Fruit fly (Drosophila melanogaster) whole organism, wandering third instar larva: Measurements from ENCODE around the gene Plc21C.

Experiments
- CG32264 ChIP-seq: fragments of 200-800 bp; sonication (Bioruptor generic); optimal IDR thresholded peaks from 2 replicates; lab custom pipeline; 2016; ENCODE audit warnings: missing biosample characterization, missing genetic modification characterization
- CrebA ChIP-seq: fragments of 200-800 bp; sonication (Bioruptor generic); optimal IDR thresholded peaks from 2 replicates; lab custom pipeline; 2016; ENCODE audit warnings: missing biosample characterization, mild to moderate bottlenecking, missing genetic modification characterization, borderline replicate concordance
- Dif ChIP-seq: fragments of 200-275, 200-300 bp; sonication (Bioruptor generic); optimal IDR thresholded peaks from 2 replicates; lab custom pipeline; 2018; ENCODE audit warnings: missing biosample characterization, missing genetic modification characterization; ENCODE audit not compliant: partially characterized antibody
- GATAd ChIP-seq: sonication (Bioruptor generic); optimal IDR thresholded peaks from 2 replicates; lab custom pipeline; 2016; ENCODE audit warnings: missing biosample characterization, missing genetic modification characterization
- HLH106 ChIP-seq: fragments of 200-800 bp; optimal IDR thresholded peaks from 3 replicates; lab custom pipeline; 2019; ENCODE audit warnings: missing biosample characterization, mild to moderate bottlenecking, missing genetic modification characterization, moderate library complexity
- Hnf4 ChIP-seq: fragments of 200-800 bp; sonication (Bioruptor generic); optimal IDR thresholded peaks from 2 replicates; lab custom pipeline; 2016; ENCODE audit warnings: missing biosample characterization, mild to moderate bottlenecking, missing genetic modification characterization
- Hr78 ChIP-seq: fragments of >200 bp; optimal IDR thresholded peaks from 2 replicates; lab custom pipeline; 2017; ENCODE audit warnings: missing biosample characterization, missing genetic modification characterization
- Hr83 ChIP-seq: fragments of 200-300 bp; sonication (Bioruptor generic); optimal IDR thresholded peaks from 2 replicates; lab custom pipeline; 2016; ENCODE audit warnings: missing biosample characterization, mild to moderate bottlenecking, missing genetic modification characterization, moderate library complexity; ENCODE audit not compliant: poor library complexity, severe bottlenecking
- Jra ChIP-seq: sonication (Bioruptor generic); optimal IDR thresholded peaks from 2 replicates; lab custom pipeline; 2016; ENCODE audit warnings: missing biosample characterization, missing genetic modification characterization
- OdsH ChIP-seq: fragments of 200-800 bp; sonication (Bioruptor generic); optimal IDR thresholded peaks from 2 replicates; lab custom pipeline; 2016; ENCODE audit warnings: missing biosample characterization, mild to moderate bottlenecking, missing genetic modification characterization
- Sp1 ChIP-seq: fragments of 200-800 bp; sonication (Bioruptor generic); optimal IDR thresholded peaks from 3 replicates; lab custom pipeline; 2019; ENCODE audit warnings: missing biosample characterization, mild to moderate bottlenecking, missing genetic modification characterization, moderate library complexity
- Vsx2 ChIP-seq: fragments of 200-300, 225-300 bp; sonication (Bioruptor generic); optimal IDR thresholded peaks from 2 replicates; lab custom pipeline; 2018; ENCODE audit warnings: missing biosample characterization, missing genetic modification characterization; ENCODE audit not compliant: partially characterized antibody
- br ChIP-seq: fragments of 200-800 bp; sonication (Bioruptor generic); optimal IDR thresholded peaks from 2 replicates; lab custom pipeline; 2016; ENCODE audit warnings: missing biosample characterization, missing genetic modification characterization
- dl ChIP-seq, 2 experiments: fragments of 175-275, 200-275 bp in 1 of 2; fragments of 200-275 bp in 1 of 2; sonication (Bioruptor generic); optimal IDR thresholded peaks; lab custom pipeline; 2018; ENCODE audit warnings: mild to moderate bottlenecking in 2 of 2, missing biosample characterization in 2 of 2, missing genetic modification characterization in 2 of 2, moderate library complexity in 2 of 2; ENCODE audit not compliant: partially characterized antibody in 2 of 2, insufficient read depth in 1 of 2
- dmrt93B ChIP-seq: fragments of 200-800 bp; sonication (Bioruptor generic); optimal IDR thresholded peaks from 2 replicates; lab custom pipeline; 2018; ENCODE audit warnings: missing biosample characterization, mild to moderate bottlenecking, missing genetic modification characterization
- dsf ChIP-seq: sonication (Bioruptor generic); optimal IDR thresholded peaks from 2 replicates; lab custom pipeline; 2016; ENCODE audit warnings: missing biosample characterization, missing genetic modification characterization, borderline replicate concordance
- ey ChIP-seq: fragments of 200-800 bp; sonication (Bioruptor generic); optimal IDR thresholded peaks from 2 replicates; lab custom pipeline; 2016; ENCODE audit warnings: missing biosample characterization, missing genetic modification characterization
- fru ChIP-seq: fragments of 200-800 bp; sonication (Bioruptor generic); optimal IDR thresholded peaks from 3 replicates; lab custom pipeline; 2016; ENCODE audit warnings: missing biosample characterization, mild to moderate bottlenecking, missing genetic modification characterization
- h ChIP-seq: fragments of 200-800 bp; sonication (Bioruptor generic); optimal IDR thresholded peaks from 3 replicates; lab custom pipeline; 2016; ENCODE audit warnings: missing biosample characterization, mild to moderate bottlenecking, missing genetic modification characterization
- jim ChIP-seq: fragments of 175-275, 200-325 bp; sonication (Bioruptor generic); optimal IDR thresholded peaks from 2 replicates; lab custom pipeline; 2016; ENCODE audit warnings: missing biosample characterization, mild to moderate bottlenecking, missing genetic modification characterization
- lola ChIP-seq: fragments of >200 bp; optimal IDR thresholded peaks from 2 replicates; lab custom pipeline; 2017; ENCODE audit warnings: missing biosample characterization, missing genetic modification characterization
- pan ChIP-seq: fragments of >200 bp; optimal IDR thresholded peaks from 2 replicates; lab custom pipeline; 2017
- psq ChIP-seq: fragments of 200-800 bp; sonication (Bioruptor generic); optimal IDR thresholded peaks from 3 replicates; lab custom pipeline; 2017; ENCODE audit warnings: missing biosample characterization, mild to moderate bottlenecking, missing genetic modification characterization, moderate library complexity
- rgr ChIP-seq: fragments of 200-800 bp; sonication (Bioruptor generic); optimal IDR thresholded peaks from 3 replicates; lab custom pipeline; 2016; ENCODE audit warnings: missing biosample characterization, mild to moderate bottlenecking, missing genetic modification characterization
- sage ChIP-seq: fragments of 200-800 bp; sonication (Bioruptor generic); optimal IDR thresholded peaks from 2 replicates; lab custom pipeline; 2016; ENCODE audit warnings: missing biosample characterization, mild to moderate bottlenecking, missing genetic modification characterization
- sv ChIP-seq: fragments of 200-800 bp; sonication (Bioruptor generic); optimal IDR thresholded peaks from 3 replicates; lab custom pipeline; 2016; ENCODE audit warnings: missing biosample characterization, missing genetic modification characterization
- tai ChIP-seq: sonication (Bioruptor generic); optimal IDR thresholded peaks from 2 replicates; lab custom pipeline; 2016; ENCODE audit warnings: missing biosample characterization, missing genetic modification characterization
- usp ChIP-seq: fragments of >200 bp; optimal IDR thresholded peaks from 2 replicates; lab custom pipeline; 2017; ENCODE audit warnings: missing biosample characterization, missing genetic modification characterization
- woc ChIP-seq: sonication (Bioruptor generic); optimal IDR thresholded peaks from 2 replicates; lab custom pipeline; 2016; ENCODE audit warnings: missing biosample characterization, mild to moderate bottlenecking, missing genetic modification characterization

Plc21C gene

DNA sequence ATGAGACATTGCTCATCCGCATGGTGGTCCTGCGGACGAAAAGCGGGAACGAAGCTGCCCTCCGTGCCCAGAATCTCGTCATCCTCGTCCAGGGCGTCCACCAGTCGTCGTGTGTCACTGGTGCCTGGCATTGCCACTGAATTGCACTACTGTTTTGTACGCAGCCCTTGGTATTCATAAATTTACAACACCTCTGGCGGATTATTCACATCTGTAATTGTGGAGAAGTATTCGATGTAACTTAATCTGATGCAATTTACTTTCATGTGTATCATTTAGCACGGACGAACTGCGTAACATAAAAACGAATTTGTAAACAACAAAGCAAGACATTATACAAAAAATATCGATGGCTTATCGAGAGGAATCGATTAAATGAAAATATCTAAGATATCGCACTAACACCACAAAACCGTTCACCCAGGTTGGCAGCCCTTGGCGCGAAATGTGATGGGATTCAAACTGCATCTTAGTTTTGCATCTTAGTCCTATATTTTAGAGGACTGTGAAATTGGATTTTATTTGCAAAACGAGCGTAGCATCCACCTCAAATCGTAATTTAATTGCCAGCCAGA is 51.9 kb downstream of the Plc21C start, which contains the start of gene Ent1:
Gene Ent1 (minus strand): TSS at position 319 of the 575 bp plus-strand sequence.
- TF ChIP-seq fru (no peak), CrebA (GFP tag; lab: Kevin White, UChicago) (no peak), tai (GFP tag; lab: Kevin White, UChicago) (no peak), GATAd (GFP tag; lab: Kevin White, UChicago) (no peak), HLH106 (tag; lab: Kevin White, UChicago) (no peak), woc (no peak), Hr83 (GFP tag; lab: Kevin White, UChicago) (peak; percentile 0), ey (no peak)
- TF ChIP-seq, all 38 proteins: peak for 1

- no peak for TF ChIP-seq pan (lab: Kevin White, UChicago)
- no peak for TF ChIP-seq Hnf4 (GFP tag; lab: Kevin White, UChicago)
- no peak for TF ChIP-seq fru
- no peak for TF ChIP-seq ey
- no peak for TF ChIP-seq Sp1 (GFP tag; lab: Kevin White, UChicago)
- no peak for TF ChIP-seq h (GFP tag; lab: Kevin White, UChicago)
Observed at dm6 chr2L:366876-367275, 61.1 kb downstream of the Plc21C start.

- no peak for TF ChIP-seq OdsH (GFP tag; lab: Kevin White, UChicago)
- no peak for TF ChIP-seq Jra (GFP tag; lab: Kevin White, UChicago)
- no peak for TF ChIP-seq h (GFP tag; lab: Kevin White, UChicago)
- TF ChIP-seq dmrt93B (GFP tag; lab: Kevin White, UChicago), result no peak
- TF ChIP-seq pan (lab: Kevin White, UChicago), result no peak
- peak; percentile 5 for TF ChIP-seq psq (GFP tag; lab: Kevin White, UChicago)
- TF ChIP-seq, all 38 proteins: peak for 1
Observed at dm6 chr2L:368398-369008, 62.8 kb downstream of the Plc21C start.

DNA sequence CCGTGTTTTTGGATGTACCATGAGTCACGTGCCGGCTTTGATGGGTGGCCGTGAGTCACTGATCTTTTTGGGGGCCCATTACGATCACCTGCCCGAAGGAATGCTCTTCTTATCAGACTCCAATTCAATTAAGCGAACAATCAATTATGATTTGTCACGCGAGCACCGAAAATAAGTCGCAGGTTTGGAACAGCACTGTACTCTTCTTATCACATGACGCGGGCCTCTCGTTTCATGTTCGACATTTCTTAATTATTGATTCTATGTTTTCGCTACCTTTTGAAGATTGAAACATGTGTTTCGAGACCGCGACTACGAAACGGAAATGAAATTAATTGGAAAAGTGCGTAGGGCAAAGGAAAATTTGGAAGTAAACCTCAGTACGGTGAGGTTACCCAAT is 64.1 kb downstream of the Plc21C start:
- no peak for TF ChIP-seq sage (GFP tag; lab: Kevin White, UChicago)
- TF ChIP-seq lola (GFP tag; lab: Kevin White, UChicago), result no peak
- TF ChIP-seq usp, result no peak
- TF ChIP-seq psq (GFP tag; lab: Kevin White, UChicago), result no peak
- no peak for TF ChIP-seq fru
- TF ChIP-seq sv (GFP tag; lab: Kevin White, UChicago), result no peak
- no peak for TF ChIP-seq Hr78
- TF ChIP-seq Jra (GFP tag; lab: Kevin White, UChicago), result no peak
- TF ChIP-seq OdsH (GFP tag; lab: Kevin White, UChicago), result no peak
- TF ChIP-seq pan (lab: Kevin White, UChicago), result no peak
- TF ChIP-seq CG32264 (GFP tag; lab: Kevin White, UChicago), result no peak
- no peak for TF ChIP-seq HLH106 (tag; lab: Kevin White, UChicago)

dm6 chr2L:371747-372146 is 66.0 kb downstream of the Plc21C start:
- TF ChIP-seq h (GFP tag; lab: Kevin White, UChicago) (no peak), Hr83 (GFP tag; lab: Kevin White, UChicago) (no peak), rgr (GFP tag; lab: Kevin White, UChicago) (no peak), br (GFP tag; lab: Kevin White, UChicago) (no peak), psq (GFP tag; lab: Kevin White, UChicago) (no peak), dsf (no peak), OdsH (GFP tag; lab: Kevin White, UChicago) (no peak), tai (GFP tag; lab: Kevin White, UChicago) (no peak), jim (GFP tag; lab: Kevin White, UChicago) (no peak), GATAd (GFP tag; lab: Kevin White, UChicago) (no peak), Jra (GFP tag; lab: Kevin White, UChicago) (no peak)
- TF ChIP-seq, all 38 proteins: peak for 0

dm6 chr2L:377780-378222 is 72.1 kb downstream of the Plc21C start, which contains the start of gene al:
al (plus strand) TSS chr2L:378112.
- TF ChIP-seq dl (GFP tag; optimal IDR thresholded peaks at IDR 0.05; lab: Kevin White, UChicago; ENCODE audit: insufficient read depth in 1 of 2, partially characterized antibody in 2 of 2) (peak; percentile 47 to 60), pan (lab: Kevin White, UChicago) (no peak), ey (no peak), HLH106 (tag; lab: Kevin White, UChicago) (no peak), Dif (GFP tag; lab: Kevin White, UChicago) (peak; percentile 76), psq (GFP tag; lab: Kevin White, UChicago) (peak; percentile 12), h (GFP tag; lab: Kevin White, UChicago) (peak; percentile 8), Vsx2 (GFP tag; lab: Kevin White, UChicago) (peak; percentile 68), tai (GFP tag; lab: Kevin White, UChicago) (no peak)
